Worm (Caenorhabditis elegans) whole organism, L2 larva: ENCODE results near the gene nspe-5.

Source experiments
- R02D3.7 ChIP-seq: fragments of 150-350 bp; optimal IDR thresholded peaks from 2 replicates; lab custom pipeline; 2014; ENCODE audit warnings: missing biosample characterization, missing genetic modification characterization
- ceh-82 ChIP-seq: fragments of 150-350 bp; optimal IDR thresholded peaks from 2 replicates; lab custom pipeline; 2014; ENCODE audit warnings: missing biosample characterization, missing genetic modification characterization
- dmd-4 ChIP-seq: sonication (generic microtip); optimal IDR thresholded peaks from 2 replicates; lab custom pipeline; 2017; ENCODE audit warnings: missing biosample characterization, missing genetic modification characterization
- egl-27 ChIP-seq: sonication (generic microtip); optimal IDR thresholded peaks from 3 replicates; lab custom pipeline; 2017; ENCODE audit warnings: missing biosample characterization, missing genetic modification reagents, missing genetic modification characterization
- elt-1 ChIP-seq: fragments of 150-350 bp; optimal IDR thresholded peaks from 2 replicates; lab custom pipeline; 2014; ENCODE audit warnings: missing biosample characterization, missing genetic modification characterization
- lsy-2 ChIP-seq, 2 experiments: fragments of 150-350 bp in 1 of 2; sonication (generic microtip) in 1 of 2; optimal IDR thresholded peaks; 2 replicates each; lab custom pipeline; 2014 to 2017; ENCODE audit warnings: missing biosample characterization in 2 of 2, missing genetic modification characterization in 2 of 2
- nhr-12 ChIP-seq: fragments of 150-350 bp; optimal IDR thresholded peaks from 2 replicates; lab custom pipeline; 2014; ENCODE audit warnings: missing biosample characterization, missing genetic modification characterization
- sem-4 ChIP-seq: fragments of 150-350 bp; optimal IDR thresholded peaks from 2 replicates; lab custom pipeline; 2014; ENCODE audit warnings: missing biosample characterization, missing genetic modification reagents, missing genetic modification characterization
- snpc-4 ChIP-seq: fragments of 150-350 bp; optimal IDR thresholded peaks from 2 replicates; lab custom pipeline; 2014; ENCODE audit warnings: missing biosample characterization, missing genetic modification characterization
- unc-62 ChIP-seq: fragments of 150-350 bp; optimal IDR thresholded peaks from 2 replicates; lab custom pipeline; 2014; ENCODE audit warnings: missing biosample characterization, missing genetic modification reagents, missing genetic modification characterization
- ztf-4 ChIP-seq: fragments of 150-350 bp; optimal IDR thresholded peaks from 2 replicates; lab custom pipeline; 2014; ENCODE audit warnings: missing biosample characterization, missing genetic modification characterization

DNA sequence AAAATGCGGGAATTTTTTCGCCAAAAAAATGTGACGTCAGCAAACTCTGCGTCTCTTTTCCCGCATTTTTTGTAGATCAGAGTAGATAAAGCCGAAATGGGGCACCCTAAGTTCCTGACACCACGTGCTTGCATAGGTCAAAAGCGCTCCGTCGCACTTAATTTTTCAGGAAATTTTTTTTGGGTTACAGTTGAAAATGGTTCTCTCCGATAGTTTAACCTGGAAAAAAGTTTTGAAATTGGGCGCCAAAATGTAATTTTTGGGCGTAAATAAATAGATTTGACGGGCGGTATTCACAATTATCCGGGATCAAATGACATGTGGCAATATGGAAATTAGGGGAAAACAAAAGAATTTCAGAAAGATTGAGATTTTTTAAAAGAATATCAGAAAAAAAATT is 43.8 kb downstream of the nspe-5 start:
- TF ChIP-seq R02D3.7 (tag; lab: Kevin White, UChicago) (no peak), lsy-2 (tag; optimal IDR thresholded peaks at IDR 0.05; lab: Kevin White, UChicago) (no peak), elt-1 (tag; lab: Kevin White, UChicago) (no peak), ceh-82 (tag; lab: Kevin White, UChicago) (no peak), sem-4 (tag; lab: Kevin White, UChicago) (no peak), dmd-4 (no peak), ztf-4 (tag; lab: Kevin White, UChicago) (no peak), unc-62 (GFP tag; lab: Kevin White, UChicago) (no peak), snpc-4 (no peak), egl-27 (tag; lab: Kevin White, UChicago) (no peak), nhr-12 (tag; lab: Kevin White, UChicago) (no peak)
